Worm (Caenorhabditis elegans) whole organism, mixed stage, embryonic: ENCODE results near the gene R08E3.1.

Experiments
- blmp-1 ChIP-seq: fragments of 150-350 bp; optimal IDR thresholded peaks from 2 replicates; lab custom pipeline; 2014; ENCODE audit warnings: missing biosample characterization, missing genetic modification characterization
- lin-13 ChIP-seq: fragments of 150-350 bp; optimal IDR thresholded peaks from 2 replicates; lab custom pipeline; 2014; ENCODE audit warnings: missing biosample characterization, missing genetic modification characterization
- mep-1 ChIP-seq: fragments of 150-350 bp; optimal IDR thresholded peaks from 2 replicates; lab custom pipeline; 2017; ENCODE audit warnings: missing biosample characterization, missing genetic modification reagents, missing genetic modification characterization, inconsistent platforms
- nhr-76 ChIP-seq: sonication (generic microtip); optimal IDR thresholded peaks from 2 replicates; lab custom pipeline; 2017; ENCODE audit warnings: missing biosample characterization, missing genetic modification characterization
- pha-4 ChIP-seq: fragments of 150-350 bp; optimal IDR thresholded peaks from 2 replicates; lab custom pipeline; 2018; ENCODE audit warnings: missing biosample characterization, missing genetic modification reagents, missing genetic modification characterization
- snpc-4 ChIP-seq: fragments of 150-350 bp; optimal IDR thresholded peaks from 2 replicates; lab custom pipeline; 2014; ENCODE audit warnings: missing biosample characterization, missing genetic modification characterization
- unc-120 ChIP-seq: sonication (generic microtip); optimal IDR thresholded peaks from 2 replicates; lab custom pipeline; 2017; ENCODE audit warnings: missing genetic modification characterization, missing compliant biosample characterization; ENCODE audit not compliant: poor library complexity, severe bottlenecking
- unc-39 ChIP-seq: fragments of 150-350 bp; optimal IDR thresholded peaks from 2 replicates; lab custom pipeline; 2014; ENCODE audit warnings: missing biosample characterization, missing genetic modification characterization
- unc-62 ChIP-seq: fragments of 150-350 bp; optimal IDR thresholded peaks from 2 replicates; lab custom pipeline; 2014; ENCODE audit warnings: missing biosample characterization, missing genetic modification reagents, missing genetic modification characterization

DNA sequence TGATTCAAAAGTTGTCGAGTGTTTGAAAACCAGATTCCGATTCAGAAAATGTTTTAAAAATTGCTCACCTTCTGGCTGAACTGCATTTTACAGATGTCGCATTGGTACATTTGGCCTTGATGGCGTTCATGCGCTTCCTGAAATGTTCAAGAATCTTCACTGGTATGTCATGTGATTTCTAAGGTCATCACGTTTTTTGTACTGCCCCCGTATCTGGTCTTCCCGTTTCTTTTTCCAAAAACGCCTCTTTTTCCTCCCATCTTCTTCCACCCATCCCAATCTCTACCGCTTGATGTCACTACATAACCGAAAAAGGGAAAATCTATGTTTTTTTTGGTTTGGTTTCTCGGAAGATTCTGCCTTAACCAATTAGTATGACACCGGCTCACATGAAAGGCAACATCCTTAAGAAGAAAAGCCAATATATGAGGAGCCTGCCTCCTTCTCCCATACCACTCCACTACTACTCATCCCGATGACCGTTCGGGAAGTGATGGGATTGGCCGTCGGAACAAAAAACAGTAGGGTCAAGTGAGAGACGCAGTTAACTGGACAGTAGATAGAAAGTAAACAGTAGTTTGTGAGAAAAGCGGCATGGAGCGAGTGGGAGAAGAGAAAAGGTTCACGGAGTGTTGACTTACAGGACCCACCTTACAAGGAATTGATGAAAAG, 12.6 kb upstream of the R08E3.1 start:
- TF ChIP-seq unc-62 (no peak), snpc-4 (no peak), lin-13 (tag; lab: Kevin White, UChicago) (no peak), mep-1 (tag; lab: Kevin White, UChicago) (no peak), pha-4 (peak; percentile 23), blmp-1 (no peak), unc-120 (tag; lab: Kevin White, UChicago) (no peak), nhr-76 (tag; lab: Kevin White, UChicago) (no peak), unc-39 (tag; lab: Kevin White, UChicago) (no peak)
